Fruit fly (Drosophila melanogaster) whole organism, prepupa: ENCODE results near the gene eIF2gamma.

Experiments used
- CG10669 ChIP-seq: fragments of 200-800 bp; sonication (Bioruptor generic); optimal IDR thresholded peaks from 3 replicates; lab custom pipeline; 2018; ENCODE audit warnings: missing biosample characterization, mild to moderate bottlenecking, missing genetic modification characterization, moderate library complexity
- CG11294 ChIP-seq: fragments of 200-800 bp; sonication (Bioruptor generic); IDR thresholded peaks from 2 replicates; pipeline ENCODE4 v1.3.6; 2022; ENCODE audit warnings: missing biosample characterization, missing genetic modification characterization
- CG11762 ChIP-seq: fragments of 200-800 bp; sonication (Bioruptor generic); optimal IDR thresholded peaks from 3 replicates; lab custom pipeline; 2016; ENCODE audit warnings: missing biosample characterization, missing genetic modification characterization; ENCODE audit not compliant: insufficient read depth
- CG1621 ChIP-seq: fragments of 200-800 bp; sonication (Bioruptor generic); optimal IDR thresholded peaks from 3 replicates; lab custom pipeline; 2018; ENCODE audit warnings: missing biosample characterization, mild to moderate bottlenecking, missing genetic modification characterization
- CG3032 ChIP-seq: fragments of 200-800 bp; optimal IDR thresholded peaks from 2 replicates; lab custom pipeline; 2019; ENCODE audit warnings: missing biosample characterization, mild to moderate bottlenecking, missing genetic modification characterization, moderate library complexity
- CG31627 ChIP-seq: fragments of 200-800 bp; sonication (Bioruptor generic); optimal IDR thresholded peaks from 3 replicates; lab custom pipeline; 2016; ENCODE audit warnings: missing biosample characterization, missing genetic modification characterization
- CG3919 ChIP-seq: fragments of 200-800 bp; sonication (Bioruptor generic); optimal IDR thresholded peaks from 3 replicates; lab custom pipeline; 2016; ENCODE audit warnings: missing biosample characterization, missing genetic modification characterization
- CG4318 ChIP-seq: fragments of 200-800 bp; sonication (Bioruptor generic); optimal IDR thresholded peaks from 3 replicates; lab custom pipeline; 2017; ENCODE audit warnings: missing biosample characterization, mild to moderate bottlenecking, missing genetic modification characterization
- CG6276 ChIP-seq: fragments of 200-800 bp; sonication (Bioruptor generic); optimal IDR thresholded peaks from 2 replicates; lab custom pipeline; 2017; ENCODE audit warnings: missing biosample characterization, mild to moderate bottlenecking, missing genetic modification characterization
- CG6808 ChIP-seq: fragments of 200-800 bp; sonication (Bioruptor generic); optimal IDR thresholded peaks from 3 replicates; lab custom pipeline; 2017; ENCODE audit warnings: missing biosample characterization, missing genetic modification characterization, mild to moderate bottlenecking, moderate library complexity, missing genetic modification reagents
- CG6854 ChIP-seq: fragments of 200-800 bp; sonication (Bioruptor generic); optimal IDR thresholded peaks from 2 replicates; lab custom pipeline; 2017; ENCODE audit warnings: missing biosample characterization, mild to moderate bottlenecking, missing genetic modification characterization
- CG8319 ChIP-seq: fragments of 200-800 bp; sonication (Bioruptor generic); optimal IDR thresholded peaks from 3 replicates; lab custom pipeline; 2016; ENCODE audit warnings: missing biosample characterization, missing genetic modification characterization
- CG9139 ChIP-seq: fragments of 200-800 bp; sonication (Bioruptor generic); optimal IDR thresholded peaks from 3 replicates; lab custom pipeline; 2017; ENCODE audit warnings: missing biosample characterization, mild to moderate bottlenecking, missing genetic modification characterization
- Eip93F ChIP-seq: fragments of 200-800 bp; sonication (Bioruptor generic); optimal IDR thresholded peaks from 2 replicates; lab custom pipeline; 2016; ENCODE audit warnings: missing biosample characterization, mild to moderate bottlenecking, missing genetic modification characterization
- Gug ChIP-seq: fragments of 200-800 bp; sonication (Bioruptor generic); IDR thresholded peaks from 2 replicates; pipeline ENCODE4 v1.3.6; 2022; ENCODE audit warnings: missing biosample characterization, missing genetic modification characterization
- Hr38 ChIP-seq: sonication (Bioruptor generic); optimal IDR thresholded peaks from 2 replicates; lab custom pipeline; 2016; ENCODE audit warnings: missing biosample characterization, missing genetic modification characterization
- Hr39 ChIP-seq: fragments of 200-800 bp; sonication (Bioruptor generic); optimal IDR thresholded peaks from 2 replicates; lab custom pipeline; 2016; ENCODE audit warnings: missing biosample characterization, missing genetic modification characterization
- Lpt ChIP-seq: fragments of 200-800 bp; sonication (Bioruptor generic); optimal IDR thresholded peaks from 3 replicates; lab custom pipeline; 2016; ENCODE audit warnings: missing biosample characterization, missing genetic modification characterization
- OdsH ChIP-seq: fragments of 200-800 bp; sonication (Bioruptor generic); optimal IDR thresholded peaks from 3 replicates; lab custom pipeline; 2016; ENCODE audit warnings: missing biosample characterization, missing genetic modification characterization
- Smox ChIP-seq: fragments of 200-800 bp; sonication (Bioruptor generic); optimal IDR thresholded peaks from 3 replicates; lab custom pipeline; 2016; ENCODE audit warnings: missing biosample characterization, missing genetic modification characterization
- Sox102F ChIP-seq: fragments of 200-800 bp; sonication (Bioruptor generic); optimal IDR thresholded peaks from 2 replicates; lab custom pipeline; 2016; ENCODE audit warnings: missing biosample characterization, mild to moderate bottlenecking, missing genetic modification characterization
- Sox14 ChIP-seq: fragments of 200-800 bp; sonication (Bioruptor generic); optimal IDR thresholded peaks from 3 replicates; lab custom pipeline; 2016; ENCODE audit warnings: missing biosample characterization, missing genetic modification characterization
- achi ChIP-seq: fragments of 200-800 bp; sonication (Bioruptor generic); optimal IDR thresholded peaks from 3 replicates; lab custom pipeline; 2016; ENCODE audit warnings: missing biosample characterization, missing genetic modification characterization
- cyc ChIP-seq: fragments of 200-800 bp; sonication (Bioruptor generic); optimal IDR thresholded peaks from 3 replicates; lab custom pipeline; 2016; ENCODE audit warnings: missing biosample characterization, missing genetic modification characterization
- dsx ChIP-seq: fragments of 200-800 bp; optimal IDR thresholded peaks from 3 replicates; lab custom pipeline; 2019; ENCODE audit warnings: missing biosample characterization, mild to moderate bottlenecking, missing genetic modification characterization, moderate library complexity; ENCODE audit not compliant: poor library complexity, severe bottlenecking
- esn ChIP-seq: fragments of 200-800 bp; sonication (Bioruptor generic); optimal IDR thresholded peaks from 2 replicates; lab custom pipeline; 2016; ENCODE audit warnings: missing biosample characterization, mild to moderate bottlenecking, missing genetic modification characterization, moderate library complexity
- fd59A ChIP-seq: fragments of 200-800 bp; sonication (Bioruptor generic); optimal IDR thresholded peaks from 2 replicates; lab custom pipeline; 2017; ENCODE audit warnings: missing biosample characterization, mild to moderate bottlenecking, missing genetic modification characterization, missing genetic modification reagents
- fd85E ChIP-seq: fragments of 200-800 bp; sonication (Bioruptor generic); optimal IDR thresholded peaks from 3 replicates; lab custom pipeline; 2016; ENCODE audit warnings: missing biosample characterization, missing genetic modification characterization
- fkh ChIP-seq: fragments of 200-800 bp; sonication (Bioruptor generic); optimal IDR thresholded peaks from 3 replicates; lab custom pipeline; 2017; ENCODE audit warnings: missing biosample characterization, mild to moderate bottlenecking, missing genetic modification characterization, moderate library complexity
- lz ChIP-seq: fragments of 200-800 bp; sonication (Bioruptor generic); optimal IDR thresholded peaks from 3 replicates; lab custom pipeline; 2016; ENCODE audit warnings: missing biosample characterization, missing genetic modification characterization
- pdm3 ChIP-seq: fragments of 200-800 bp; sonication (Bioruptor generic); optimal IDR thresholded peaks from 3 replicates; lab custom pipeline; 2016; ENCODE audit warnings: missing biosample characterization, missing genetic modification characterization
- salr ChIP-seq, 2 experiments: fragments of 200-800 bp; sonication (Bioruptor generic); optimal IDR thresholded peaks; 3 replicates each; lab custom pipeline; 2016 to 2018; ENCODE audit warnings: missing biosample characterization in 2 of 2, missing genetic modification characterization in 2 of 2, mild to moderate bottlenecking in 1 of 2
- spab ChIP-seq: fragments of 200-800 bp; sonication (Bioruptor generic); optimal IDR thresholded peaks from 2 replicates; lab custom pipeline; 2017; ENCODE audit warnings: missing biosample characterization, mild to moderate bottlenecking, missing genetic modification characterization, missing genetic modification reagents
- svp ChIP-seq: fragments of 200-800 bp; sonication (Bioruptor generic); peaks from one replicate; lab custom pipeline; 2016; ENCODE audit warnings: missing biosample characterization, missing genetic modification characterization
- vri ChIP-seq: fragments of 200-800 bp; sonication (Bioruptor generic); optimal IDR thresholded peaks from 3 replicates; lab custom pipeline; 2016; ENCODE audit warnings: missing biosample characterization, mild to moderate bottlenecking, missing genetic modification characterization

The eIF2gamma gene

dm6 chr3R:15262710-15263672 is at the start of gene eIF2gamma, which contains the start of gene Set:
eIF2gamma (minus strand) TSS chr3R:15263458.
Set (plus strand) TSS chr3R:15263552.
- TF ChIP-seq CG1621 (tag; lab: Kevin White, UChicago): peak; percentile 38
- peak; percentile 30 for TF ChIP-seq CG31627 (GFP tag; lab: Kevin White, UChicago)
- no peak for TF ChIP-seq CG6854
- TF ChIP-seq cyc (GFP tag; lab: Kevin White, UChicago): peak; percentile 28
- TF ChIP-seq, all 60 proteins: peak for 3

- TF ChIP-seq spab (GFP tag; lab: Kevin White, UChicago) (no peak), fkh (no peak), Gug (GFP tag; lab: Robert Waterston, UW) (no peak), Lpt (GFP tag; lab: Kevin White, UChicago) (no peak), Hr38 (GFP tag; lab: Kevin White, UChicago) (no peak), Hr39 (GFP tag; lab: Kevin White, UChicago) (no peak), dsx (no peak), cyc (GFP tag; lab: Kevin White, UChicago) (no peak), CG11762 (no peak), Sox14 (GFP tag; lab: Kevin White, UChicago) (no peak), CG9139 (no peak), CG8319 (no peak), fd59A (GFP tag; lab: Kevin White, UChicago) (no peak), achi (no peak), Eip93F (GFP tag; lab: Kevin White, UChicago) (no peak), CG4318 (no peak), vri (no peak), esn (GFP tag; lab: Kevin White, UChicago) (no peak)
These were observed 47.4 kb upstream of the eIF2gamma start for dm6 chr3R:15310695-15311094.

dm6 chr3R:15309924-15310323 is 46.7 kb upstream of the eIF2gamma start, which contains the start of gene Tm2:
Tm2 (plus strand) TSS chr3R:15310193.
- TF ChIP-seq Sox14 (GFP tag; lab: Kevin White, UChicago): no peak
- TF ChIP-seq CG6854: no peak
- TF ChIP-seq OdsH (GFP tag; lab: Kevin White, UChicago): no peak
- no peak for TF ChIP-seq lz (GFP tag; lab: Kevin White, UChicago)
- TF ChIP-seq CG11294 (GFP tag; lab: Robert Waterston, UW): no peak
- TF ChIP-seq CG3032 (tag; lab: Kevin White, UChicago): no peak
- no peak for TF ChIP-seq svp (GFP tag; lab: Kevin White, UChicago)
- no peak for TF ChIP-seq CG3919
- TF ChIP-seq dsx: no peak
- no peak for TF ChIP-seq Smox (GFP tag; lab: Kevin White, UChicago)
- TF ChIP-seq fd85E (GFP tag; lab: Kevin White, UChicago): no peak
- TF ChIP-seq, all 60 proteins: peak for 0

dm6 chr3R:15305246-15305645 is 42.0 kb upstream of the eIF2gamma start:
- TF ChIP-seq cyc (GFP tag; lab: Kevin White, UChicago): no peak
- TF ChIP-seq fd85E (GFP tag; lab: Kevin White, UChicago): no peak
- TF ChIP-seq CG31627 (GFP tag; lab: Kevin White, UChicago): no peak
- no peak for TF ChIP-seq CG6276 (GFP tag; lab: Kevin White, UChicago)
- no peak for TF ChIP-seq CG1621 (tag; lab: Kevin White, UChicago)
- TF ChIP-seq CG9139: no peak
- no peak for TF ChIP-seq pdm3 (GFP tag; lab: Kevin White, UChicago)
- TF ChIP-seq CG6854: no peak
- no peak for TF ChIP-seq Sox102F (GFP tag; lab: Kevin White, UChicago)
- no peak for TF ChIP-seq CG6808 (GFP tag; lab: Kevin White, UChicago)
- TF ChIP-seq salr (GFP tag; optimal IDR thresholded peaks at IDR 0.05; lab: Kevin White, UChicago): no peak
- no peak for TF ChIP-seq CG10669 (GFP tag; lab: Kevin White, UChicago)
